Worm (Caenorhabditis elegans): ENCODE data around the gene R09F10.1.

- TF ChIP-seq tab-1 (GFP tag; IDR thresholded peaks at IDR 0.05) (no peak), T22C8.4 (GFP tag; IDR thresholded peaks at IDR 0.05) (no peak), ztf-29 (GFP tag; IDR thresholded peaks at IDR 0.05) (no peak), ztf-23 (GFP tag; IDR thresholded peaks at IDR 0.05) (no peak)
Measured at ce11 chrX:8302803-8303202, 20.6 kb upstream of the R09F10.1 start.

All from whole organism, midembryonic.